Worm (Caenorhabditis elegans): ENCODE measurements around the gene Y39B6A.41.

Gene Y39B6A.41

DNA sequence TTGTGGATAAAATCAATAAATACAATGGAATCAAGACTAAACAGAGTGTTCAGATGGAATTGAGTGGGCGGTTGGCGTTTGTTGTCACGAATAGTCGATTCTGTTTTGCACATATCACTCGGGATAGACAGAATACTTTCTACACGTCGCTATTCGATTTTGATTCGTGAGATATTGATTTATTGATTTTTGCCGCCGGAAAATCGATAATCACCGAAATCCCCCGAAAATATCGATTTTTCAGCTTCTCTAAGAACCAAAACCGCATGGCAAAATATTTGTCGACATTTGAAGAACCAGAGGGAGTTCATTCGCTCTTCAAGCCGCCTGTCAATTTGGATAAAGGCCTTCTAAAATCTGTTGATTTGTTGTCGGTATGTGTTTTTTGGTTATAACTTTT, 32.6 kb upstream of the Y39B6A.41 start:
- TF ChIP-seq efl-1 (GFP tag; optimal IDR thresholded peaks at IDR 0.05) (no peak), unc-130 (GFP tag; optimal IDR thresholded peaks at IDR 0.05) (no peak), T26A5.8 (tag; optimal IDR thresholded peaks at IDR 0.05) (no peak), C17E4.6 (GFP tag; IDR thresholded peaks at IDR 0.05) (no peak), snpc-1.1 (tag; optimal IDR thresholded peaks at IDR 0.05; ENCODE audit: insufficient read depth) (no peak), F22D6.2 (tag; optimal IDR thresholded peaks at IDR 0.05) (no peak), F57C9.4 (tag; optimal IDR thresholded peaks at IDR 0.05) (no peak), sptf-2 (GFP tag; optimal IDR thresholded peaks at IDR 0.05) (no peak), D2030.7 (GFP tag; IDR thresholded peaks at IDR 0.05) (no peak), lsl-1 (GFP tag; optimal IDR thresholded peaks at IDR 0.05) (no peak), sdz-38 (tag; optimal IDR thresholded peaks at IDR 0.05) (no peak), Y53F4B.3 (GFP tag; IDR thresholded peaks at IDR 0.05) (no peak), dpff-1 (tag; optimal IDR thresholded peaks at IDR 0.05) (no peak), hsf-1 (GFP tag; IDR thresholded peaks at IDR 0.05) (no peak), ZK185.1 (tag; optimal IDR thresholded peaks at IDR 0.05; ENCODE audit: poor library complexity, severe bottlenecking) (no peak), snpc-1.3 (tag; optimal IDR thresholded peaks at IDR 0.05; ENCODE audit: insufficient read depth) (no peak), zfh-2 (GFP tag; conservative IDR thresholded peaks at IDR 0.05) (no peak), dpl-1 (GFP tag; optimal IDR thresholded peaks at IDR 0.05) (no peak)

DNA sequence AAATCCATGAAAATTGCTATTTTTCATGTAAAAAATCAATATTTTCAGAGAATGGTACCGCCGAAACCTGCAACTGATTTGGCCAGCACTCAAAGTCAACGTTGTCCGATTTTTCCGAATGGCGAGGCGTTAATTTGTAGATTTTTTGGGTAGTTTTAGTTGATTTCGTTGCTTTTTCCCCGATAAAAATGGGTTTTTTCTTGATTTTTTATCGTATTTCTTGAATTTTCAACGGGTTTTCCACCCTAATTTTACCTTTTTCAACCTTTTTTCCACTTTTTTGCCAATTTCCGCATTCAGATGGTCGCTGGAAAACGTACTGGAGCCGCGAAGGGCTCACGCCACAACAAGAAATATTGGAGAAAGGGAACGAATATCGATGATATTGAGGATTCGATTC, 23.9 kb upstream of the Y39B6A.41 start, which contains the start of gene Y39B6A.33:
Y39B6A.33 (plus strand) TSS at position 301 of the 400 bp plus-strand sequence.
- TF ChIP-seq B0336.3 (GFP tag; IDR thresholded peaks at IDR 0.05) (no peak), lir-1 (GFP tag; conservative IDR thresholded peaks at IDR 0.05) (no peak), nhr-80 (tag; optimal IDR thresholded peaks at IDR 0.05) (no peak), lsl-1 (GFP tag; optimal IDR thresholded peaks at IDR 0.05) (no peak), T07F8.4 (tag; optimal IDR thresholded peaks at IDR 0.05) (no peak), nhr-179 (tag; optimal IDR thresholded peaks at IDR 0.05) (no peak), ztf-18 (tag; optimal IDR thresholded peaks at IDR 0.05) (no peak), madf-3 (GFP tag; IDR thresholded peaks at IDR 0.05) (no peak), ceh-100 (GFP tag; IDR thresholded peaks at IDR 0.05) (no peak), nfya-2 (GFP tag; IDR thresholded peaks at IDR 0.05) (no peak), zfh-2 (GFP tag; conservative IDR thresholded peaks at IDR 0.05) (no peak)

DNA sequence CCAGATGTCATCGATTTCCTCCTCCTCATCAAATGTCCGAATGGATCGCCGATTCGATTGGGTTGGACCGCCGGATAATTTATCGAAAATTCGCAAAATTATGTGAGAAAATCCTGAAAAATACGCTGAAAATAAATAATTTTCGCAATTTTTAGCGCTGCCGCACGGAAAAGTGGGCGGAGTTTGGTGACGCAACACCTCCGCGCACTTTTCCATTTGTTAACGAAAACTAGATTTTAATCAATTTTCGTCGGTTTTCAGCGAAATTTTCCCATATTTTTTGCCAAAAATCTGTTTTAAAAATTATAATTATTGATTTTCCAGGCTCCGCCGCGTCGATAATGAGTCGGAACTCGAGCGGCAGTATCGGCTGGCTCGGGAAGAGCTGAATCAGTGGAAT, 23.2 kb upstream of the Y39B6A.41 start, which contains the start of gene Y39B6A.34:
Y39B6A.34 (plus strand) TSS at position 3 of the 400 bp plus-strand sequence.
- TF ChIP-seq rcor-1 (GFP tag; IDR thresholded peaks at IDR 0.05) (no peak), Y56A3A.18 (GFP tag; IDR thresholded peaks at IDR 0.05) (no peak), cebp-1 (GFP tag; IDR thresholded peaks at IDR 0.05) (no peak), cebp-1 (tag; optimal IDR thresholded peaks at IDR 0.05) (peak; percentile 55), let-607 (tag; optimal IDR thresholded peaks at IDR 0.05) (no peak), ztf-28 (GFP tag; IDR thresholded peaks at IDR 0.05) (no peak), ceh-91 (GFP tag; IDR thresholded peaks at IDR 0.05) (0 out of 2 replicates have a peak, but pooled peaks have one; percentile 17), rec-8 (tag; optimal IDR thresholded peaks at IDR 0.05) (peak in 1 of 2 experiments; percentile 13), F39B2.1 (GFP tag; IDR thresholded peaks at IDR 0.05) (no peak), Y53F4B.3 (GFP tag; IDR thresholded peaks at IDR 0.05) (no peak), nfyb-1 (GFP tag; IDR thresholded peaks at IDR 0.05) (no peak), snpc-4 (GFP tag; optimal IDR thresholded peaks at IDR 0.05) (no peak), snpc-4 (tag; optimal IDR thresholded peaks at IDR 0.05) (no peak), Y53G8AR.9 (GFP tag; conservative IDR thresholded peaks at IDR 0.05) (0 out of 2 replicates have a peak, but pooled peaks have one; percentile 55), B0019.2 (GFP tag; conservative IDR thresholded peaks at IDR 0.05) (no peak), mes-4 (tag; optimal IDR thresholded peaks at IDR 0.05) (no peak), attf-6 (GFP tag; IDR thresholded peaks at IDR 0.05) (no peak), bed-2 (GFP tag; IDR thresholded peaks at IDR 0.05) (no peak), gei-17 (GFP tag; optimal IDR thresholded peaks at IDR 0.05) (no peak), ZK185.1 (tag; optimal IDR thresholded peaks at IDR 0.05; ENCODE audit: poor library complexity, severe bottlenecking) (no peak), ekl-4 (GFP tag; IDR thresholded peaks at IDR 0.05) (no peak; the same call in 1 of the 2 replicates), ceh-58 (GFP tag; IDR thresholded peaks at IDR 0.05) (no peak)

Data from whole organism, young adult.